Comparison of ENCODE assay signal across 1 fruit fly cellular context in genomic region chrX:8785710-8786109, dm6.
TF ChIP-seq lines count a peak whose summit lies in the region.

No protein-coding gene starts in this region.

TF ChIP-seq in whole organism, embryonic, 481 proteins besides CTCF, POLR2A, EP300 and RAD21 (continued from another document):
- TF ChIP-seq Kr (GFP tag; optimal IDR thresholded peaks at IDR 0.05; lab: Kevin White, UChicago): no peak
- TF ChIP-seq Trl (optimal IDR thresholded peaks at IDR 0.05; lab: Kevin White, UChicago): peak; percentile 33 to 56
- no peak for TF ChIP-seq Trl (GFP tag; optimal IDR thresholded peaks at IDR 0.05; lab: Kevin White, UChicago)
